Worm (Caenorhabditis elegans) whole organism, L4 larva: ENCODE results near the gene F22F7.11.

Experiments used
- D1046.2 ChIP-seq: fragments of 200-800 bp; sonication (Bioruptor generic); IDR thresholded peaks from 2 replicates; pipeline ENCODE4 v1.3.6; 2022; ENCODE audit warnings: missing genetic modification characterization, missing compliant biosample characterization
- F26F4.8 ChIP-seq: fragments of 200-800 bp; sonication (Bioruptor generic); conservative IDR thresholded peaks from 2 replicates; pipeline ENCODE4 v1.3.6; 2022; ENCODE audit warnings: missing genetic modification characterization, missing compliant biosample characterization
- F44E2.7 ChIP-seq: fragments of 200-800 bp; sonication (Bioruptor generic); IDR thresholded peaks from 2 replicates; pipeline ENCODE4 v2.1.2; 2022; ENCODE audit warnings: missing genetic modification characterization, missing compliant biosample characterization
- R02D3.7 ChIP-seq: fragments of 150-350 bp; sonication (generic microtip); optimal IDR thresholded peaks from 3 replicates; lab custom pipeline; 2014; ENCODE audit warnings: missing biosample characterization, missing genetic modification characterization
- T20F7.1 ChIP-seq: fragments of 200-800 bp; sonication (Bioruptor generic); optimal IDR thresholded peaks from 2 replicates; lab custom pipeline; 2018; ENCODE audit warnings: mild to moderate bottlenecking, missing genetic modification characterization, missing compliant biosample characterization
- Y105C5A.15 ChIP-seq: fragments of 200-800 bp; sonication (Bioruptor generic); IDR thresholded peaks from 2 replicates; pipeline ENCODE4 v1.3.6; 2022; ENCODE audit warnings: missing genetic modification characterization, missing compliant biosample characterization
- Y48G9A.11 ChIP-seq: fragments of 200-800 bp; sonication (Bioruptor generic); IDR thresholded peaks from 2 replicates; pipeline ENCODE4 v1.3.6; 2022; ENCODE audit warnings: missing genetic modification reagents, missing genetic modification characterization, missing compliant biosample characterization
- Y5F2A.4 ChIP-seq: fragments of 200-800 bp; sonication (Bioruptor generic); optimal IDR thresholded peaks from 2 replicates; lab custom pipeline; 2018; ENCODE audit warnings: mild to moderate bottlenecking, missing genetic modification characterization, missing compliant biosample characterization
- Y75B8A.6 ChIP-seq: fragments of 200-800 bp; sonication (Bioruptor generic); IDR thresholded peaks from 2 replicates; pipeline ENCODE4 v1.3.6; 2022; ENCODE audit warnings: missing genetic modification reagents, missing genetic modification characterization, missing compliant biosample characterization
- ZK337.2 ChIP-seq: fragments of 200-800 bp; sonication (Bioruptor generic); IDR thresholded peaks from 2 replicates; pipeline ENCODE4 v1.3.6; 2022; ENCODE audit warnings: missing genetic modification reagents, missing genetic modification characterization, missing compliant biosample characterization
- arid-1 ChIP-seq: fragments of 200-800 bp; sonication (Bioruptor generic); conservative IDR thresholded peaks from 2 replicates; pipeline ENCODE4 v1.3.6; 2022; ENCODE audit warnings: missing genetic modification reagents, missing genetic modification characterization, missing compliant biosample characterization
- ceh-20 ChIP-seq: fragments of 200-800 bp; sonication (Bioruptor generic); IDR thresholded peaks from 2 replicates; pipeline ENCODE4 v1.3.6; 2022; ENCODE audit warnings: missing genetic modification reagents, missing genetic modification characterization, missing compliant biosample characterization
- ceh-32 ChIP-seq: sonication (generic microtip); optimal IDR thresholded peaks from 2 replicates; lab custom pipeline; 2016; ENCODE audit warnings: mild to moderate bottlenecking, missing genetic modification characterization, missing compliant biosample characterization; ENCODE audit not compliant: poor library complexity
- cey-2 ChIP-seq: sonication (generic microtip); optimal IDR thresholded peaks from 3 replicates; lab custom pipeline; 2017; ENCODE audit warnings: missing genetic modification characterization, mild to moderate bottlenecking, missing compliant biosample characterization, antibody characterized with exemption, borderline replicate concordance; ENCODE audit not compliant: insufficient read depth
- daf-19 ChIP-seq: fragments of 200-800 bp; sonication (Bioruptor generic); conservative IDR thresholded peaks from 2 replicates; pipeline ENCODE4 v1.3.6; 2022; ENCODE audit warnings: missing genetic modification characterization, missing compliant biosample characterization
- duxl-1 ChIP-seq: sonication (generic microtip); optimal IDR thresholded peaks from 2 replicates; lab custom pipeline; 2016; ENCODE audit warnings: mild to moderate bottlenecking, missing genetic modification characterization, moderate library complexity, missing compliant biosample characterization; ENCODE audit not compliant: poor library complexity
- egl-43 ChIP-seq: fragments of 200-800 bp; sonication (Bioruptor generic); IDR thresholded peaks from 2 replicates; pipeline ENCODE4 v1.3.6; 2022; ENCODE audit warnings: missing genetic modification reagents, missing genetic modification characterization, missing compliant biosample characterization
- hif-1 ChIP-seq, 2 experiments: sonication (generic microtip); optimal IDR thresholded peaks; 2 replicates each; lab custom pipeline; 2016 to 2017; ENCODE audit warnings: missing compliant biosample characterization in 2 of 2, missing genetic modification characterization in 2 of 2, missing genetic modification reagents in 2 of 2, missing genotype in 2 of 2, mild to moderate bottlenecking in 1 of 2
- hmg-1.1 ChIP-seq: fragments of 200-800 bp; sonication (Bioruptor generic); IDR thresholded peaks from 2 replicates; pipeline ENCODE4 v1.3.6; 2022; ENCODE audit warnings: missing genetic modification reagents, missing genetic modification characterization, missing compliant biosample characterization
- lim-7 ChIP-seq: fragments of 200-800 bp; sonication (Bioruptor generic); IDR thresholded peaks from 2 replicates; pipeline ENCODE4 v1.3.6; 2022; ENCODE audit warnings: missing genetic modification characterization, missing compliant biosample characterization
- lin-15B ChIP-seq: fragments of 150-350 bp; sonication (generic microtip); optimal IDR thresholded peaks from 3 replicates; lab custom pipeline; 2014; ENCODE audit warnings: missing biosample characterization, missing genetic modification characterization
- lin-38 ChIP-seq: fragments of 200-800 bp; sonication (Bioruptor generic); IDR thresholded peaks from 2 replicates; pipeline ENCODE4 v1.3.6; 2022; ENCODE audit warnings: missing genetic modification reagents, missing genetic modification characterization, missing compliant biosample characterization
- madf-9 ChIP-seq: fragments of 200-800 bp; sonication (Bioruptor generic); conservative IDR thresholded peaks from 2 replicates; pipeline ENCODE4 v1.3.6; 2022; ENCODE audit warnings: missing genetic modification reagents, missing genetic modification characterization, missing compliant biosample characterization
- mdl-1 ChIP-seq, 2 experiments: fragments of 150-350 bp in 1 of 2; sonication (generic microtip) in 1 of 2; optimal IDR thresholded peaks; 2 replicates each; lab custom pipeline; 2014 to 2017; ENCODE audit warnings: missing biosample characterization in 2 of 2, missing genetic modification characterization in 2 of 2
- mdt-29 ChIP-seq: fragments of 200-800 bp; sonication (Bioruptor generic); IDR thresholded peaks from 2 replicates; pipeline ENCODE4 v1.3.6; 2022; ENCODE audit warnings: missing genetic modification reagents, missing genetic modification characterization, missing compliant biosample characterization
- mep-1 ChIP-seq: fragments of 150-350 bp; sonication (generic microtip); optimal IDR thresholded peaks from 3 replicates; lab custom pipeline; 2014; ENCODE audit warnings: missing biosample characterization, missing genetic modification characterization
- mes-2 ChIP-seq: sonication (generic microtip); optimal IDR thresholded peaks from 2 replicates; lab custom pipeline; 2016; ENCODE audit warnings: missing genotype, mild to moderate bottlenecking, missing genetic modification characterization, missing compliant biosample characterization; ENCODE audit not compliant: poor library complexity, severe bottlenecking
- nhr-10 ChIP-seq: fragments of 150-350 bp; optimal IDR thresholded peaks from 2 replicates; lab custom pipeline; 2014; ENCODE audit warnings: missing biosample characterization, missing genetic modification characterization
- nhr-237 ChIP-seq: sonication (generic microtip); optimal IDR thresholded peaks from 2 replicates; lab custom pipeline; 2017; ENCODE audit warnings: missing biosample characterization, missing genetic modification characterization
- nhr-25 ChIP-seq: sonication (generic microtip); optimal IDR thresholded peaks from 2 replicates; lab custom pipeline; 2017; ENCODE audit warnings: missing genetic modification characterization, mild to moderate bottlenecking, missing compliant biosample characterization, antibody characterized with exemption, moderate library complexity, borderline replicate concordance; ENCODE audit not compliant: insufficient read depth
- nhr-48 ChIP-seq: sonication (generic microtip); optimal IDR thresholded peaks from 2 replicates; lab custom pipeline; 2016; ENCODE audit warnings: mild to moderate bottlenecking, missing genetic modification characterization, missing compliant biosample characterization
- nhr-76 ChIP-seq: fragments of 150-350 bp; optimal IDR thresholded peaks from 2 replicates; lab custom pipeline; 2014; ENCODE audit warnings: missing biosample characterization, missing genetic modification characterization
- nhr-77 ChIP-seq: fragments of 150-350 bp; optimal IDR thresholded peaks from 2 replicates; lab custom pipeline; 2014; ENCODE audit warnings: missing biosample characterization, missing genetic modification characterization
- pha-4 ChIP-seq, 2 experiments: fragments of 150-350 bp in 1 of 2; fragments of 200-800 bp in 1 of 2; sonication (Bioruptor generic) in 1 of 2; IDR thresholded peaks in 1 of 2; optimal IDR thresholded peaks in 1 of 2; 2 replicates each; pipeline versions ENCODE4 v1.3.6 to Lab custom; 2014 to 2022; ENCODE audit warnings: missing genetic modification characterization in 2 of 2, missing genetic modification reagents in 2 of 2, missing biosample characterization in 1 of 2, missing compliant biosample characterization in 1 of 2
- pqm-1 ChIP-seq: sonication (generic microtip); optimal IDR thresholded peaks from 2 replicates; lab custom pipeline; 2017; ENCODE audit warnings: missing biosample characterization, missing genetic modification characterization
- rbr-2 ChIP-seq: sonication (generic microtip); optimal IDR thresholded peaks from 2 replicates; lab custom pipeline; 2016; ENCODE audit warnings: missing genotype, missing genetic modification characterization, missing compliant biosample characterization
- saeg-2 ChIP-seq: fragments of 200-800 bp; sonication (Bioruptor generic); IDR thresholded peaks from 2 replicates; pipeline ENCODE4 v1.3.6; 2022; ENCODE audit warnings: missing genetic modification reagents, missing genetic modification characterization, missing compliant biosample characterization
- set-16 ChIP-seq: fragments of 200-800 bp; sonication (Bioruptor generic); IDR thresholded peaks from 2 replicates; pipeline ENCODE4 v1.3.6; 2022; ENCODE audit warnings: missing genetic modification reagents, missing genetic modification characterization, missing compliant biosample characterization
- snpc-4 ChIP-seq: fragments of 150-350 bp; optimal IDR thresholded peaks from 2 replicates; lab custom pipeline; 2014; ENCODE audit warnings: missing biosample characterization, missing genetic modification characterization
- spr-1 ChIP-seq: sonication (generic microtip); optimal IDR thresholded peaks from 2 replicates; lab custom pipeline; 2016; ENCODE audit warnings: mild to moderate bottlenecking, missing genetic modification characterization, missing compliant biosample characterization
- spr-3 ChIP-seq: fragments of 200-800 bp; sonication (Bioruptor generic); optimal IDR thresholded peaks from 2 replicates; lab custom pipeline; 2018; ENCODE audit warnings: mild to moderate bottlenecking, missing genetic modification characterization, missing compliant biosample characterization
- tra-1 ChIP-seq: fragments of 200-800 bp; sonication (Bioruptor generic); IDR thresholded peaks from 2 replicates; pipeline ENCODE4 v1.3.6; 2022; ENCODE audit warnings: missing genetic modification reagents, missing genetic modification characterization, missing compliant biosample characterization
- unc-62 ChIP-seq, 3 experiments: fragments of 150-350 bp in 1 of 3; sonication (generic microtip); optimal IDR thresholded peaks in 2 of 3; peaks in 1 of 3; 1 replicate in 1 of 3; 2 replicates in 2 of 3; lab custom pipeline; 2014 to 2017; ENCODE audit warnings: missing biosample characterization in 3 of 3, missing genetic modification characterization in 3 of 3, missing genetic modification reagents in 3 of 3, missing genotype in 1 of 3
- vab-7 ChIP-seq: fragments of 200-800 bp; sonication (Bioruptor generic); IDR thresholded peaks from 2 replicates; pipeline ENCODE4 v1.3.6; 2022; ENCODE audit warnings: missing genetic modification reagents, missing genetic modification characterization, missing compliant biosample characterization
- zfp-3 ChIP-seq: fragments of 200-800 bp; sonication (Bioruptor generic); conservative IDR thresholded peaks from 2 replicates; pipeline ENCODE4 v1.3.6; 2022; ENCODE audit warnings: missing genetic modification reagents, missing genetic modification characterization, missing compliant biosample characterization
- zip-11 ChIP-seq: fragments of 200-800 bp; sonication (Bioruptor generic); IDR thresholded peaks from 2 replicates; pipeline ENCODE4 v1.3.6; 2022; ENCODE audit warnings: missing genetic modification characterization, missing compliant biosample characterization
- zip-2 ChIP-seq: fragments of 150-350 bp; optimal IDR thresholded peaks from 2 replicates; lab custom pipeline; 2014; ENCODE audit warnings: missing biosample characterization, missing genetic modification characterization
- ztf-7 ChIP-seq: fragments of 150-350 bp; optimal IDR thresholded peaks from 2 replicates; lab custom pipeline; 2014; ENCODE audit warnings: missing biosample characterization, missing genetic modification characterization

Gene F22F7.11

DNA sequence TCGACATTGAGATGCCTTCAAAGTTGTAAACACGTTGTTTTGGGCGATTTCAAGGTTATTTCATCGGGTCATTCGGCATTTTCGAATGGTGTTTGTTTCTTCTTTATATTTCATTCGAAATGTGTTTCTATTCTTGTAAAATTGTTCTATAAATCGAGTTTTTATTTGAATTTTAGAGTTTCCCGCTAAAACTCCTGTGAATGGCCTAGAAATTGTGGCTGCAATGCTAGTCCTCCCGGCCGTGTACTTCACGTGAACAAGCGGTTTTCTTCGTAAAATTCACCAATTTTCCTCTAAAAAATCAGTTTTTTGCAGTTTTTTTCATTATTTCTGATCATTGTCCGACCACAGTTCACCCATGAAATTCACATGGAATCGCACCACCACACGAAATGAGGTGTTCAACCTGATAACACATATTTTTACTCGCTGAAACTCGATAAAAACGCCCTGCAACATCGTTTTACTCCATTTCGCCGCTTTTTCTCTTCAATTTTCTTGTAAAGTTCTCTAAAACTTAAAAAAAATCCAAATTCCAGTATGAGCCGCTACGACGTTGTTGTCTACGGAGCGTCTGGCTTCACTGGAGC is 7.5 kb downstream of the F22F7.11 start, which contains the start of gene ldp-1 (continued):
- TF ChIP-seq madf-9: 0 out of 2 replicates have a peak, but pooled peaks have one; percentile 26
- no peak for TF ChIP-seq ceh-32 (tag; lab: Kevin White, UChicago)
- TF ChIP-seq snpc-4 (tag; lab: Kevin White, UChicago): no peak
- TF ChIP-seq lim-7: no peak
- no peak for TF ChIP-seq Y75B8A.6 (GFP tag; lab: Robert Waterston, UW)
- TF ChIP-seq egl-43 (GFP tag; lab: Robert Waterston, UW): no peak
- TF ChIP-seq nhr-237 (tag; lab: Kevin White, UChicago): no peak
- no peak for TF ChIP-seq D1046.2 (GFP tag; lab: Robert Waterston, UW)
- TF ChIP-seq spr-3 (GFP tag; lab: Kevin White, UChicago): no peak
- TF ChIP-seq hmg-1.1: no peak
- TF ChIP-seq F44E2.7 (GFP tag; lab: Robert Waterston, UW): no peak
- no peak for TF ChIP-seq vab-7
- TF ChIP-seq spr-1 (tag; lab: Kevin White, UChicago): no peak
- TF ChIP-seq R02D3.7 (tag; lab: Kevin White, UChicago): no peak
- no peak; the same call in 1 of the 2 replicates for TF ChIP-seq ceh-20 (GFP tag; lab: Robert Waterston, UW)
- peak in 1 of 2 experiments; percentile 78 for TF ChIP-seq hif-1 (tag; optimal IDR thresholded peaks at IDR 0.05; lab: Kevin White, UChicago)
- no peak for TF ChIP-seq pqm-1
- no peak for TF ChIP-seq nhr-25 (tag; lab: Kevin White, UChicago)
- no peak for TF ChIP-seq nhr-76 (tag; lab: Kevin White, UChicago)
- TF ChIP-seq Y105C5A.15 (GFP tag; lab: Robert Waterston, UW): no peak
- no peak for TF ChIP-seq F26F4.8 (GFP tag; lab: Robert Waterston, UW)
- no peak for TF ChIP-seq pha-4 (GFP tag; IDR thresholded peaks at IDR 0.05; lab: Robert Waterston, UW)
- no peak for TF ChIP-seq pha-4 (tag; optimal IDR thresholded peaks at IDR 0.05; lab: Kevin White, UChicago)
- no peak for TF ChIP-seq mdt-29 (GFP tag; lab: Robert Waterston, UW)
- no peak for TF ChIP-seq zip-11 (GFP tag; lab: Robert Waterston, UW)
- TF ChIP-seq nhr-48 (tag; lab: Kevin White, UChicago): no peak
- no peak for TF ChIP-seq daf-19 (GFP tag; lab: Robert Waterston, UW)
- TF ChIP-seq mdl-1 (tag; optimal IDR thresholded peaks at IDR 0.05; lab: Kevin White, UChicago): no peak
- TF ChIP-seq ztf-7: no peak
- peak; percentile 58 for TF ChIP-seq duxl-1
- peak; percentile 13 for TF ChIP-seq rbr-2 (tag; lab: Kevin White, UChicago)
- TF ChIP-seq lin-15B (tag; lab: Kevin White, UChicago): no peak
- no peak for TF ChIP-seq arid-1 (GFP tag; lab: Robert Waterston, UW)
- TF ChIP-seq set-16 (GFP tag; lab: Robert Waterston, UW): no peak
- 0 out of 2 replicates have a peak, but pooled peaks have one; percentile 25 for TF ChIP-seq zfp-3 (GFP tag; lab: Robert Waterston, UW)
- TF ChIP-seq tra-1 (GFP tag; lab: Robert Waterston, UW): no peak
- no peak for TF ChIP-seq zip-2
- no peak for TF ChIP-seq Y48G9A.11 (GFP tag; lab: Robert Waterston, UW)
- no peak for TF ChIP-seq T20F7.1 (GFP tag; lab: Kevin White, UChicago)
- no peak for TF ChIP-seq saeg-2 (GFP tag; lab: Robert Waterston, UW)
- peak; percentile 10 for TF ChIP-seq mep-1 (tag; lab: Kevin White, UChicago)
- no peak for TF ChIP-seq nhr-10
- TF ChIP-seq cey-2 (tag; lab: Kevin White, UChicago): no peak
- TF ChIP-seq Y5F2A.4 (GFP tag; lab: Kevin White, UChicago): no peak
- TF ChIP-seq ZK337.2 (GFP tag; lab: Robert Waterston, UW): peak; percentile 78
- TF ChIP-seq nhr-77: no peak
- TF ChIP-seq mes-2 (tag; lab: Kevin White, UChicago): peak; percentile 97
- peak; percentile 64 for TF ChIP-seq lin-38 (GFP tag; lab: Robert Waterston, UW)
- peak in 1 of 2 experiments; percentile 88 for TF ChIP-seq unc-62 (GFP tag; optimal IDR thresholded peaks at IDR 0.05 in 1 of 2; lab: Kevin White, UChicago)
- TF ChIP-seq unc-62 (tag; optimal IDR thresholded peaks at IDR 0.05; lab: Kevin White, UChicago): no peak
